Worm (Caenorhabditis elegans) whole organism, L3 larva: ENCODE measurements around the gene sms-3.

Experiments used
- aly-2 ChIP-seq: fragments of 150-350 bp; optimal IDR thresholded peaks from 2 replicates; lab custom pipeline; 2014; ENCODE audit warnings: missing biosample characterization, missing genetic modification characterization
- ceh-82 ChIP-seq: fragments of 150-350 bp; optimal IDR thresholded peaks from 2 replicates; lab custom pipeline; 2014; ENCODE audit warnings: missing biosample characterization, missing genetic modification characterization
- ceh-9 ChIP-seq: sonication (generic microtip); optimal IDR thresholded peaks from 2 replicates; lab custom pipeline; 2018; ENCODE audit warnings: missing biosample characterization, missing genetic modification characterization
- daf-12 ChIP-seq: fragments of 150-350 bp; optimal IDR thresholded peaks from 2 replicates; lab custom pipeline; 2014; ENCODE audit warnings: missing biosample characterization, missing genetic modification reagents, missing genetic modification characterization
- fkh-10 ChIP-seq: sonication (generic microtip); optimal IDR thresholded peaks from 2 replicates; lab custom pipeline; 2017; ENCODE audit warnings: missing biosample characterization, missing genetic modification reagents, missing genetic modification characterization
- fos-1 ChIP-seq: fragments of 150-350 bp; optimal IDR thresholded peaks from 2 replicates; lab custom pipeline; 2014; ENCODE audit warnings: missing biosample characterization, missing genetic modification characterization
- mdl-1 ChIP-seq: fragments of 150-350 bp; optimal IDR thresholded peaks from 2 replicates; lab custom pipeline; 2014; ENCODE audit warnings: missing biosample characterization, missing genetic modification characterization
- nfya-1 ChIP-seq: sonication (generic microtip); optimal IDR thresholded peaks from 2 replicates; lab custom pipeline; 2017; ENCODE audit warnings: missing genetic modification characterization, mild to moderate bottlenecking, missing compliant biosample characterization, antibody characterized with exemption, moderate library complexity; ENCODE audit not compliant: insufficient read depth
- nhr-28 ChIP-seq: fragments of 150-350 bp; optimal IDR thresholded peaks from 2 replicates; lab custom pipeline; 2014; ENCODE audit warnings: missing biosample characterization, missing genetic modification characterization
- skn-1 ChIP-seq: fragments of 150-350 bp; optimal IDR thresholded peaks from 2 replicates; lab custom pipeline; 2014; ENCODE audit warnings: missing biosample characterization, missing genetic modification characterization
- unc-39 ChIP-seq: sonication (generic microtip); optimal IDR thresholded peaks from 4 replicates; lab custom pipeline; 2017; ENCODE audit warnings: missing biosample characterization, missing genetic modification characterization
- unc-62 ChIP-seq: fragments of 150-350 bp; sonication (generic microtip); optimal IDR thresholded peaks from 4 replicates; lab custom pipeline; 2014; ENCODE audit warnings: missing biosample characterization, missing genetic modification reagents, missing genetic modification characterization

ce11 chrIII:1614412-1614811 lies 13.5 kb upstream of the sms-3 start:
- TF ChIP-seq aly-2 (tag; lab: Kevin White, UChicago) (no peak), ceh-9 (tag; lab: Kevin White, UChicago) (no peak), skn-1 (tag; lab: Kevin White, UChicago) (no peak), nhr-28 (tag; lab: Kevin White, UChicago) (no peak), fos-1 (tag; lab: Kevin White, UChicago) (no peak), unc-39 (tag; lab: Kevin White, UChicago) (no peak), mdl-1 (tag; lab: Kevin White, UChicago) (no peak), fkh-10 (GFP tag; lab: Kevin White, UChicago) (no peak), nfya-1 (no peak), daf-12 (tag; lab: Kevin White, UChicago) (no peak), ceh-82 (tag; lab: Kevin White, UChicago) (no peak), unc-62 (GFP tag; lab: Kevin White, UChicago) (no peak)
